Fruit fly (Drosophila melanogaster): ENCODE results near the gene CCT6.

DNA sequence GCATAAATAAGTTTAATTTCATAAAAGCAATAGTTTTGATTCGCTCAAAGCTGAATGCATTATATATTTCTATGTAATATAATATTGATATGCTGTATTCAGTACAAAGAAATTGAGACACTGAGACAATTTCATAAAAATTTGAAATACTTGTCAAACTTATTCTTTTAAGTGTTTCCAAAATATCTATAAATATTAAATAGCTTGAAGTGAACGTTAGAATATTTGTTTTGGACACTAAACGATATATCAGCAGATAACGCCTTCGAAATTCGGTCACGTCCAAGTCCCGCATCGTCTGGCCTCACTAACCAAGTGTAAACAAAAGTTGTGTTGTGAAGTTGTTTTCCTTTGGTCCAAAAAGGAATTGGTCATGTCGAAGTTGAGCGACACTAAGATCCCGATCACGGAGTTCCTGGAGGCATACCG, 35.7 kb upstream of the CCT6 start:
- TF ChIP-seq tup (GFP tag; optimal IDR thresholded peaks at IDR 0.05) (no peak), bowl (GFP tag; IDR thresholded peaks at IDR 0.05) (no peak), knrl (GFP tag; IDR thresholded peaks at IDR 0.05; ENCODE audit: partially characterized antibody) (no peak), Optix (GFP tag; IDR thresholded peaks at IDR 0.05) (no peak)

Measured in whole organism, embryonic.